Fruit fly (Drosophila melanogaster): ENCODE measurements around the gene MsR2.

- no peak for TF ChIP-seq Clk (GFP tag; optimal IDR thresholded peaks at IDR 0.05)
- TF ChIP-seq bab1 (GFP tag; optimal IDR thresholded peaks at IDR 0.05) = no peak
- no peak for TF ChIP-seq toe (GFP tag; optimal IDR thresholded peaks at IDR 0.05)
- no peak for TF ChIP-seq kay (GFP tag; ENCODE audit: borderline replicate concordance)
- no peak for TF ChIP-seq ovo (GFP tag; optimal IDR thresholded peaks at IDR 0.05)
- TF ChIP-seq CG11617 (GFP tag; optimal IDR thresholded peaks at IDR 0.05) = no peak
- TF ChIP-seq Crg-1 (GFP tag; optimal IDR thresholded peaks at IDR 0.05) = no peak
- TF ChIP-seq CG1620 (GFP tag; optimal IDR thresholded peaks at IDR 0.05) = no peak
- no peak for TF ChIP-seq CG33017 (tag; optimal IDR thresholded peaks at IDR 0.05)
- no peak for TF ChIP-seq CG7045 (GFP tag; optimal IDR thresholded peaks at IDR 0.05)
- no peak for TF ChIP-seq CG14711 (tag; optimal IDR thresholded peaks at IDR 0.05)
- TF ChIP-seq Mnt (GFP tag; optimal IDR thresholded peaks at IDR 0.05) = no peak
- TF ChIP-seq cic (GFP tag; optimal IDR thresholded peaks at IDR 0.05) = no peak
Observed at dm6 chr3L:2332228-2332627, 49.5 kb downstream of the MsR2 start.

Data from whole organism, adult.